Fruit fly (Drosophila melanogaster) whole organism, embryonic: Measurements from ENCODE around the gene Src64B.

ENCODE experiments used
- Abd-B ChIP-seq: fragments of 200-800 bp; sonication (Bioruptor generic); optimal IDR thresholded peaks from 2 replicates; lab custom pipeline; 2018; ENCODE audit warnings: missing biosample characterization, mild to moderate bottlenecking, missing genetic modification characterization, moderate library complexity
- BtbVII ChIP-seq: fragments of 200-800 bp; sonication (Bioruptor generic); optimal IDR thresholded peaks from 3 replicates; lab custom pipeline; 2017; ENCODE audit warnings: missing biosample characterization, mild to moderate bottlenecking, missing genetic modification characterization
- CG10654 ChIP-seq: fragments of 200-800 bp; sonication (Bioruptor generic); optimal IDR thresholded peaks from 2 replicates; lab custom pipeline; 2016; ENCODE audit warnings: missing biosample characterization, missing genetic modification characterization
- CG11398 ChIP-seq: fragments of 200-800 bp; sonication (Bioruptor generic); optimal IDR thresholded peaks from 2 replicates; lab custom pipeline; 2016; ENCODE audit warnings: missing biosample characterization, missing genetic modification characterization
- CG14667 ChIP-seq: fragments of 200-800 bp; sonication (Bioruptor generic); IDR thresholded peaks from 2 replicates; pipeline ENCODE4 v1.3.6; 2022; ENCODE audit warnings: missing biosample characterization, missing genetic modification characterization
- CG17328 ChIP-seq: fragments of 200-800 bp; sonication (Bioruptor generic); IDR thresholded peaks from 2 replicates; pipeline ENCODE4 v1.3.6; 2022; ENCODE audit warnings: missing biosample characterization, missing genetic modification characterization
- CG18476 ChIP-seq: fragments of 200-800 bp; sonication (Bioruptor generic); optimal IDR thresholded peaks from 2 replicates; lab custom pipeline; 2016; ENCODE audit warnings: missing biosample characterization, mild to moderate bottlenecking, missing genetic modification characterization
- CG2120 ChIP-seq: fragments of 200-800 bp; sonication (Bioruptor generic); optimal IDR thresholded peaks from 3 replicates; lab custom pipeline; 2016; ENCODE audit warnings: missing biosample characterization, missing genetic modification characterization
- CG2875 ChIP-seq: fragments of 200-800 bp; sonication (Bioruptor generic); optimal IDR thresholded peaks from 2 replicates; lab custom pipeline; 2017; ENCODE audit warnings: missing biosample characterization, mild to moderate bottlenecking, missing genetic modification characterization, missing genetic modification reagents
- CG30020 ChIP-seq: fragments of 200-800 bp; optimal IDR thresholded peaks from 2 replicates; lab custom pipeline; 2019; ENCODE audit warnings: missing biosample characterization, mild to moderate bottlenecking, missing genetic modification characterization, moderate library complexity
- CG4282 ChIP-seq: fragments of 200-800 bp; sonication (Bioruptor generic); optimal IDR thresholded peaks from 2 replicates; lab custom pipeline; 2016; ENCODE audit warnings: missing biosample characterization, missing genetic modification characterization
- CG6689 ChIP-seq: fragments of 200-800 bp; sonication (Bioruptor generic); IDR thresholded peaks from 2 replicates; pipeline ENCODE4 v1.3.6; 2022; ENCODE audit warnings: missing biosample characterization, missing genetic modification characterization
- CG8089 ChIP-seq: fragments of 200-800 bp; sonication (Bioruptor generic); optimal IDR thresholded peaks from 3 replicates; lab custom pipeline; 2016; ENCODE audit warnings: missing biosample characterization, missing genetic modification characterization
- CG8290 ChIP-seq, 3 experiments: fragments of 200-800 bp; sonication (Bioruptor generic); optimal IDR thresholded peaks; 2 replicates each; lab custom pipeline; 2016 to 2019; ENCODE audit warnings: missing biosample characterization in 3 of 3, missing genetic modification characterization in 3 of 3, mild to moderate bottlenecking in 2 of 3, moderate library complexity in 1 of 3
- CTCF ChIP-seq: fragments of 200-800 bp; sonication (Bioruptor generic); optimal IDR thresholded peaks from 2 replicates; lab custom pipeline; 2017; ENCODE audit warnings: missing biosample characterization, mild to moderate bottlenecking, missing genetic modification characterization, moderate library complexity
- CoRest ChIP-seq: fragments of 200-800 bp; sonication (Bioruptor generic); optimal IDR thresholded peaks from 3 replicates; lab custom pipeline; 2018; ENCODE audit warnings: missing biosample characterization, mild to moderate bottlenecking, missing genetic modification characterization, moderate library complexity
- D19A ChIP-seq: fragments of 200-800 bp; optimal IDR thresholded peaks from 3 replicates; lab custom pipeline; 2019; ENCODE audit warnings: missing biosample characterization, mild to moderate bottlenecking, missing genetic modification characterization, moderate library complexity
- D19B ChIP-seq: fragments of 200-800 bp; sonication (Bioruptor generic); optimal IDR thresholded peaks from 2 replicates; lab custom pipeline; 2017; ENCODE audit warnings: missing biosample characterization, mild to moderate bottlenecking, missing genetic modification characterization
- Dbx ChIP-seq: fragments of 200-800 bp; sonication (Bioruptor generic); IDR thresholded peaks from 3 replicates; pipeline ENCODE4 v1.3.6; 2022; ENCODE audit warnings: missing biosample characterization, missing genetic modification characterization
- HLH3B ChIP-seq: fragments of 200-800 bp; sonication (Bioruptor generic); IDR thresholded peaks from 2 replicates; pipeline ENCODE4 v1.3.6; 2022; ENCODE audit warnings: missing biosample characterization, missing genetic modification characterization
- HLHmδ ChIP-seq: fragments of 200-800 bp; sonication (Bioruptor generic); optimal IDR thresholded peaks from 2 replicates; lab custom pipeline; 2018; ENCODE audit warnings: missing biosample characterization, mild to moderate bottlenecking, missing genetic modification characterization, moderate library complexity
- Hey ChIP-seq: fragments of 200-800 bp; sonication (Bioruptor generic); optimal IDR thresholded peaks from 3 replicates; lab custom pipeline; 2018; ENCODE audit warnings: missing biosample characterization, mild to moderate bottlenecking, missing genetic modification characterization
- Med ChIP-seq: fragments of 200-800 bp; sonication (Bioruptor generic); peaks from one replicate; lab custom pipeline; 2016; ENCODE audit warnings: missing biosample characterization, missing genetic modification characterization, mild to moderate bottlenecking, inconsistent platforms, moderate library complexity
- Myb ChIP-seq: fragments of 200-800 bp; sonication (Bioruptor generic); optimal IDR thresholded peaks from 2 replicates; lab custom pipeline; 2016; ENCODE audit warnings: missing biosample characterization, missing genetic modification characterization
- NC2α ChIP-seq: fragments of 200-800 bp; sonication (Bioruptor generic); optimal IDR thresholded peaks from 2 replicates; lab custom pipeline; 2016; ENCODE audit warnings: missing biosample characterization, missing genetic modification characterization
- Neu2 ChIP-seq: fragments of 200-800 bp; sonication (Bioruptor generic); optimal IDR thresholded peaks from 3 replicates; lab custom pipeline; 2016; ENCODE audit warnings: missing biosample characterization, missing genetic modification characterization, borderline replicate concordance
- Optix ChIP-seq: fragments of 200-800 bp; sonication (Bioruptor generic); IDR thresholded peaks from 3 replicates; pipeline ENCODE4 v1.3.6; 2022; ENCODE audit warnings: missing biosample characterization, missing genetic modification characterization
- Ravus ChIP-seq: fragments of 200-800 bp; sonication (Bioruptor generic); IDR thresholded peaks from 2 replicates; pipeline ENCODE4 v1.3.6; 2022; ENCODE audit warnings: missing biosample characterization, missing genetic modification characterization
- Sin3A ChIP-seq: fragments of >200 bp; optimal IDR thresholded peaks from 2 replicates; lab custom pipeline; 2018
- bowl ChIP-seq: fragments of 200-800 bp; sonication (Bioruptor generic); IDR thresholded peaks from 2 replicates; pipeline ENCODE4 v1.3.6; 2022; ENCODE audit warnings: missing biosample characterization, missing genetic modification characterization
- br ChIP-seq: fragments of >200 bp; optimal IDR thresholded peaks from 2 replicates; lab custom pipeline; 2017
- dan ChIP-seq: fragments of 200-800 bp; sonication (Bioruptor generic); IDR thresholded peaks from 2 replicates; pipeline ENCODE4 v1.3.6; 2022; ENCODE audit warnings: missing biosample characterization, missing genetic modification characterization
- dmrt11E ChIP-seq: fragments of 200-800 bp; sonication (Bioruptor generic); optimal IDR thresholded peaks from 3 replicates; lab custom pipeline; 2018; ENCODE audit warnings: missing biosample characterization, mild to moderate bottlenecking, missing genetic modification characterization, moderate library complexity
- emc ChIP-seq: fragments of 200-800 bp; sonication (Bioruptor generic); optimal IDR thresholded peaks from 2 replicates; lab custom pipeline; 2016; ENCODE audit warnings: missing biosample characterization, missing genetic modification characterization
- fru ChIP-seq: fragments of >200 bp; optimal IDR thresholded peaks from 2 replicates; lab custom pipeline; 2017
- gcm ChIP-seq: fragments of 200-800 bp; sonication (Bioruptor generic); optimal IDR thresholded peaks from 2 replicates; lab custom pipeline; 2019; ENCODE audit warnings: missing biosample characterization, mild to moderate bottlenecking, missing genetic modification characterization, moderate library complexity
- ham ChIP-seq: fragments of 200-800 bp; sonication (Bioruptor generic); IDR thresholded peaks from 2 replicates; pipeline ENCODE4 v1.3.6; 2022; ENCODE audit warnings: missing biosample characterization, missing genetic modification characterization
- her ChIP-seq: fragments of 200-800 bp; sonication (Bioruptor generic); optimal IDR thresholded peaks from 2 replicates; lab custom pipeline; 2016; ENCODE audit warnings: missing biosample characterization, missing genetic modification characterization
- hkb ChIP-seq, 2 experiments: fragments of 200-800 bp in 1 of 2; fragments of >200 bp in 1 of 2; sonication (Bioruptor generic) in 1 of 2; IDR thresholded peaks in 1 of 2; optimal IDR thresholded peaks in 1 of 2; 2 replicates each; pipeline versions ENCODE4 v1.3.6 to Lab custom; 2017 to 2022; ENCODE audit warnings: missing biosample characterization in 1 of 2, missing genetic modification characterization in 1 of 2
- ken ChIP-seq: fragments of 200-800 bp; sonication (Bioruptor generic); IDR thresholded peaks from 3 replicates; pipeline ENCODE4 v1.3.6; 2022; ENCODE audit warnings: missing biosample characterization, missing genetic modification characterization
- kni ChIP-seq: fragments of 200-800 bp; sonication (Bioruptor generic); optimal IDR thresholded peaks from 3 replicates; lab custom pipeline; 2017; ENCODE audit warnings: mild to moderate bottlenecking, missing biosample characterization, missing genetic modification reagents, missing genetic modification characterization
- maf-S ChIP-seq: fragments of 200-800 bp; sonication (Bioruptor generic); optimal IDR thresholded peaks from 2 replicates; lab custom pipeline; 2016; ENCODE audit warnings: missing biosample characterization, missing genetic modification characterization
- nerfin-2 ChIP-seq: fragments of 200-800 bp; sonication (Bioruptor generic); IDR thresholded peaks from 2 replicates; pipeline ENCODE4 v1.3.6; 2022; ENCODE audit warnings: missing biosample characterization, missing genetic modification characterization; ENCODE audit not compliant: partially characterized antibody
- onecut ChIP-seq: fragments of 200-800 bp; sonication (Bioruptor generic); IDR thresholded peaks from 2 replicates; pipeline ENCODE4 v1.3.6; 2022; ENCODE audit warnings: missing biosample characterization, missing genetic modification characterization
- otp ChIP-seq: fragments of 200-800 bp; sonication (Bioruptor generic); IDR thresholded peaks from 3 replicates; pipeline ENCODE4, ENCODE4 v1.3.6; 2022; ENCODE audit warnings: missing biosample characterization, missing genetic modification characterization
- p53 ChIP-seq: fragments of 200-800 bp; sonication (Bioruptor generic); optimal IDR thresholded peaks from 2 replicates; lab custom pipeline; 2016; ENCODE audit warnings: missing biosample characterization, missing genetic modification characterization
- pum ChIP-seq: fragments of 200-800 bp; sonication (Bioruptor generic); optimal IDR thresholded peaks from 2 replicates; lab custom pipeline; 2016; ENCODE audit warnings: missing biosample characterization, missing genetic modification characterization
- sc ChIP-seq, 3 experiments: fragments of >200 bp in 2 of 3; fragments of 200-800 bp in 1 of 3; sonication (Bioruptor generic) in 1 of 3; optimal IDR thresholded peaks; 2 replicates in 2 of 3; 3 replicates in 1 of 3; lab custom pipeline; 2017; ENCODE audit warnings: mild to moderate bottlenecking in 1 of 3, missing biosample characterization in 1 of 3, missing genetic modification characterization in 1 of 3, missing genetic modification reagents in 1 of 3
- slp2 ChIP-seq: fragments of 200-800 bp; sonication (Bioruptor generic); optimal IDR thresholded peaks from 2 replicates; lab custom pipeline; 2016; ENCODE audit warnings: missing biosample characterization, missing genetic modification characterization
- sob ChIP-seq: fragments of 200-800 bp; sonication (Bioruptor generic); IDR thresholded peaks from 2 replicates; pipeline ENCODE4 v1.3.6; 2022; ENCODE audit warnings: missing biosample characterization, missing genetic modification characterization
- sr ChIP-seq: fragments of 200-800 bp; sonication (Bioruptor generic); IDR thresholded peaks from 3 replicates; pipeline ENCODE4 v1.3.6; 2022; ENCODE audit warnings: missing biosample characterization, missing genetic modification characterization
- tio ChIP-seq: fragments of 200-800 bp; sonication (Bioruptor generic); optimal IDR thresholded peaks from 2 replicates; lab custom pipeline; 2017; ENCODE audit warnings: missing biosample characterization, missing genetic modification characterization, inconsistent platforms
- z ChIP-seq: fragments of 200-800 bp; sonication (Bioruptor generic); IDR thresholded peaks from 3 replicates; pipeline ENCODE4 v1.3.6; 2022; ENCODE audit warnings: missing biosample characterization, missing genetic modification characterization

The Src64B gene

DNA sequence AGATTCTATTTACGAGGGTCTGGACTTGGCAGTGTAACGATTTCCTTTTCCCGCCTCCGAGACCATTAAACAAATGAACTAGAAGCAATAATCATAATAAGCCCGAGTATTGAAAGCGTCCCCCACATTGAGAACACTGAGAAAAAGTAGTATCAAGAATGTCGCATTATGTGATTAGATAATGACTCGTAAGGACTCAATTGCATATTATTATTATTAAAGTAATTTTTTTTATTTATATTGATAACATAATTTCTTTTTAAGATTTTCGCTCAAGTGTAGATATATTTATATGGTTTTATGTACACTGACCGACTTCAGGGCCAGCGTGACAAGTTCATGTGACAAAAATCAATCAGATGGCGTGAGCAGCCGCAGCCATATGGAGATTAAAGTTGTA is 22.6 kb downstream of the Src64B start (continued):
- TF ChIP-seq CTCF: no peak
- 0 out of 2 replicates have a peak, but pooled peaks have one; percentile 30 for TF ChIP-seq HLH3B (GFP tag; lab: Robert Waterston, UW)
- peak; percentile 35 for TF ChIP-seq Abd-B
- no peak for TF ChIP-seq ham (GFP tag; lab: Robert Waterston, UW)
- no peak for TF ChIP-seq dan (GFP tag; lab: Robert Waterston, UW)
- peak; percentile 26 for TF ChIP-seq D19A
- no peak for TF ChIP-seq slp2 (GFP tag; lab: Kevin White, UChicago)
- TF ChIP-seq ken (GFP tag; lab: Robert Waterston, UW): no peak
- no peak for TF ChIP-seq sr (GFP tag; lab: Robert Waterston, UW)
- TF ChIP-seq Dbx (GFP tag; lab: Robert Waterston, UW): peak; percentile 27; the same call in 1 of the 3 replicates
- no peak for TF ChIP-seq emc (GFP tag; lab: Kevin White, UChicago)
- no peak for TF ChIP-seq CG30020 (tag; lab: Kevin White, UChicago)
- no peak for TF ChIP-seq Hey (tag; lab: Kevin White, UChicago)
- TF ChIP-seq HLHmδ (GFP tag; lab: Kevin White, UChicago): no peak
- TF ChIP-seq br (lab: Kevin White, UChicago): no peak
- no peak for TF ChIP-seq tio (GFP tag; lab: Kevin White, UChicago)
- TF ChIP-seq CG6689 (GFP tag; lab: Robert Waterston, UW): peak; percentile 52
- TF ChIP-seq her: no peak
- TF ChIP-seq sob (GFP tag; lab: Robert Waterston, UW): peak; percentile 78
- peak; percentile 32 for TF ChIP-seq dmrt11E (tag; lab: Kevin White, UChicago)
- TF ChIP-seq BtbVII (GFP tag; lab: Kevin White, UChicago): peak; percentile 45
- no peak for TF ChIP-seq p53 (GFP tag; lab: Kevin White, UChicago)
- no peak for TF ChIP-seq CG4282 (GFP tag; lab: Kevin White, UChicago)
- TF ChIP-seq maf-S: no peak
- no peak for TF ChIP-seq CG18476 (GFP tag; lab: Kevin White, UChicago)
- no peak for TF ChIP-seq pum (GFP tag; lab: Kevin White, UChicago)
- TF ChIP-seq fru (lab: Kevin White, UChicago): no peak
- no peak for TF ChIP-seq sc (optimal IDR thresholded peaks at IDR 0.05; lab: Kevin White, UChicago)
- no peak for TF ChIP-seq sc (GFP tag; optimal IDR thresholded peaks at IDR 0.05; lab: Kevin White, UChicago)
- TF ChIP-seq Ravus (GFP tag; lab: Robert Waterston, UW): peak; percentile 23
- peak; percentile 64 for TF ChIP-seq CG17328
- peak; percentile 6 for TF ChIP-seq CG2120 (GFP tag; lab: Kevin White, UChicago)
- no peak for TF ChIP-seq Optix
- TF ChIP-seq NC2α (GFP tag; lab: Kevin White, UChicago): no peak
- TF ChIP-seq gcm: peak; percentile 20
- TF ChIP-seq CG11398: no peak
- no peak for TF ChIP-seq hkb (optimal IDR thresholded peaks at IDR 0.05; lab: Kevin White, UChicago)
- TF ChIP-seq hkb (GFP tag; IDR thresholded peaks at IDR 0.05; lab: Robert Waterston, UW): peak; percentile 51; the same call in 1 of the 2 replicates
- no peak for TF ChIP-seq Myb (GFP tag; lab: Kevin White, UChicago)
- no peak for TF ChIP-seq z (GFP tag; lab: Robert Waterston, UW)
- TF ChIP-seq CG14667 (GFP tag; lab: Robert Waterston, UW): no peak
- TF ChIP-seq otp (GFP tag; lab: Robert Waterston, UW): no peak
- peak; percentile 27 for TF ChIP-seq CG10654 (GFP tag; lab: Kevin White, UChicago)
- TF ChIP-seq bowl (GFP tag; lab: Robert Waterston, UW): no peak
- TF ChIP-seq CG8290 (GFP tag; optimal IDR thresholded peaks at IDR 0.05; lab: Kevin White, UChicago): no peak
- TF ChIP-seq CG8290 (tag; optimal IDR thresholded peaks at IDR 0.05; lab: Kevin White, UChicago): no peak
- TF ChIP-seq Med (GFP tag; lab: Kevin White, UChicago): peak; percentile 73
- no peak for TF ChIP-seq CG8089
- no peak for TF ChIP-seq Neu2 (GFP tag; lab: Kevin White, UChicago)
- no peak for TF ChIP-seq CG2875 (GFP tag; lab: Kevin White, UChicago)
- TF ChIP-seq Sin3A (lab: Kevin White, UChicago): no peak
- no peak for TF ChIP-seq nerfin-2
- TF ChIP-seq onecut (GFP tag; lab: Robert Waterston, UW): no peak
- no peak for TF ChIP-seq D19B (GFP tag; lab: Kevin White, UChicago)
- no peak for TF ChIP-seq kni (GFP tag; lab: Kevin White, UChicago)
- peak; percentile 53 for TF ChIP-seq CoRest (tag; lab: Kevin White, UChicago)
